Worm (Caenorhabditis elegans) whole organism, L1 larva: ENCODE data around the gene bca-2.

Experiments used
- C16A3.4 ChIP-seq: fragments of 150-350 bp; optimal IDR thresholded peaks from 2 replicates; lab custom pipeline; 2014; ENCODE audit warnings: missing biosample characterization, missing genetic modification characterization
- F16B12.6 ChIP-seq: fragments of 150-350 bp; optimal IDR thresholded peaks from 2 replicates; lab custom pipeline; 2014; ENCODE audit warnings: missing biosample characterization, missing genetic modification characterization
- Y116A8C.19 ChIP-seq: sonication (generic microtip); optimal IDR thresholded peaks from 2 replicates; lab custom pipeline; 2016; ENCODE audit warnings: missing compliant biosample characterization, missing genetic modification characterization, borderline replicate concordance
- aha-1 ChIP-seq: fragments of 150-350 bp; optimal IDR thresholded peaks from 2 replicates; lab custom pipeline; 2014; ENCODE audit warnings: missing biosample characterization, missing genetic modification characterization
- blmp-1 ChIP-seq: fragments of 150-350 bp; optimal IDR thresholded peaks from 2 replicates; lab custom pipeline; 2014; ENCODE audit warnings: missing biosample characterization, missing genetic modification characterization
- ceh-8 ChIP-seq: fragments of 200-800 bp; sonication (Bioruptor generic); optimal IDR thresholded peaks from 2 replicates; lab custom pipeline; 2018; ENCODE audit warnings: mild to moderate bottlenecking, missing genetic modification characterization, moderate library complexity, missing compliant biosample characterization
- ceh-82 ChIP-seq, 3 experiments: fragments of 150-350 bp in 1 of 3; sonication (generic microtip) in 2 of 3; optimal IDR thresholded peaks; 2 replicates each; lab custom pipeline; 2014 to 2017; ENCODE audit warnings: missing biosample characterization in 3 of 3, missing genetic modification characterization in 3 of 3
- ceh-90 ChIP-seq: sonication (generic microtip); optimal IDR thresholded peaks from 2 replicates; lab custom pipeline; 2016; ENCODE audit warnings: missing genetic modification characterization, missing compliant biosample characterization
- ces-1 ChIP-seq: fragments of 150-350 bp; optimal IDR thresholded peaks from 2 replicates; lab custom pipeline; 2014; ENCODE audit warnings: missing biosample characterization, missing genetic modification reagents, missing genetic modification characterization
- efl-1 ChIP-seq, 4 experiments: fragments of 150-350 bp; optimal IDR thresholded peaks in 3 of 4; peaks in 1 of 4; 1 replicate in 1 of 4; 2 replicates in 3 of 4; lab custom pipeline; 2014; ENCODE audit warnings: missing biosample characterization in 2 of 4, missing genetic modification characterization in 2 of 4, missing genetic modification reagents in 2 of 4
- efl-3 ChIP-seq: fragments of 200-800 bp; sonication (Bioruptor generic); optimal IDR thresholded peaks from 2 replicates; lab custom pipeline; 2018; ENCODE audit warnings: mild to moderate bottlenecking, missing genetic modification characterization, missing compliant biosample characterization
- egl-13 ChIP-seq: sonication (generic microtip); optimal IDR thresholded peaks from 2 replicates; lab custom pipeline; 2016; ENCODE audit warnings: missing genotype, missing genetic modification reagents, missing genetic modification characterization, missing compliant biosample characterization
- elt-2 ChIP-seq: sonication (generic microtip); optimal IDR thresholded peaks from 2 replicates; lab custom pipeline; 2016; ENCODE audit warnings: missing genetic modification characterization, mild to moderate bottlenecking, inconsistent platforms, missing compliant biosample characterization, missing genetic modification reagents
- fkh-4 ChIP-seq: sonication (generic microtip); optimal IDR thresholded peaks from 2 replicates; lab custom pipeline; 2016; ENCODE audit warnings: missing compliant biosample characterization, missing genetic modification characterization, borderline replicate concordance
- hlh-17 ChIP-seq: fragments of 200-800 bp; sonication (Bioruptor generic); optimal IDR thresholded peaks from 2 replicates; lab custom pipeline; 2018; ENCODE audit warnings: missing genetic modification characterization, mild to moderate bottlenecking, missing compliant biosample characterization, moderate library complexity, borderline replicate concordance
- hlh-4 ChIP-seq: sonication (generic microtip); optimal IDR thresholded peaks from 2 replicates; lab custom pipeline; 2016; ENCODE audit warnings: mild to moderate bottlenecking, missing genetic modification characterization, missing compliant biosample characterization
- irx-1 ChIP-seq: sonication (generic microtip); optimal IDR thresholded peaks from 2 replicates; lab custom pipeline; 2016; ENCODE audit warnings: missing genetic modification characterization, missing compliant biosample characterization
- lin-13 ChIP-seq: fragments of 150-350 bp; optimal IDR thresholded peaks from 2 replicates; lab custom pipeline; 2014; ENCODE audit warnings: missing biosample characterization, missing genetic modification reagents, missing genetic modification characterization
- lin-14 ChIP-seq: fragments of 200-800 bp; sonication (Bioruptor generic); optimal IDR thresholded peaks from 2 replicates; lab custom pipeline; 2018; ENCODE audit warnings: mild to moderate bottlenecking, missing genetic modification characterization, moderate library complexity, missing compliant biosample characterization
- lin-15B ChIP-seq: fragments of 150-350 bp; sonication (generic microtip); optimal IDR thresholded peaks from 3 replicates; lab custom pipeline; 2014; ENCODE audit warnings: missing biosample characterization, missing genetic modification characterization
- mdl-1 ChIP-seq, 2 experiments: fragments of 150-350 bp; optimal IDR thresholded peaks; 2 replicates each; lab custom pipeline; 2014 to 2017; ENCODE audit warnings: missing biosample characterization in 2 of 2, missing genetic modification characterization in 2 of 2, inconsistent platforms in 1 of 2
- mep-1 ChIP-seq: fragments of 150-350 bp; optimal IDR thresholded peaks from 2 replicates; lab custom pipeline; 2014; ENCODE audit warnings: missing biosample characterization, missing genetic modification characterization
- nhr-20 ChIP-seq: sonication (generic microtip); optimal IDR thresholded peaks from 2 replicates; lab custom pipeline; 2016; ENCODE audit warnings: mild to moderate bottlenecking, missing genetic modification characterization, missing compliant biosample characterization
- nhr-28 ChIP-seq: fragments of 150-350 bp; optimal IDR thresholded peaks from 2 replicates; lab custom pipeline; 2014; ENCODE audit warnings: missing biosample characterization, missing genetic modification characterization
- nhr-47 ChIP-seq: sonication (generic microtip); optimal IDR thresholded peaks from 2 replicates; lab custom pipeline; 2016; ENCODE audit warnings: mild to moderate bottlenecking, missing genetic modification characterization, moderate library complexity, missing compliant biosample characterization
- nhr-71 ChIP-seq: sonication (generic microtip); optimal IDR thresholded peaks from 2 replicates; lab custom pipeline; 2016; ENCODE audit warnings: mild to moderate bottlenecking, missing genetic modification characterization, moderate library complexity, missing compliant biosample characterization
- nhr-85 ChIP-seq: sonication (generic microtip); peaks from one replicate; lab custom pipeline; 2016; ENCODE audit warnings: missing genetic modification characterization, inconsistent platforms, missing compliant biosample characterization
- nhr-90 ChIP-seq: sonication (generic microtip); optimal IDR thresholded peaks from 2 replicates; lab custom pipeline; 2016; ENCODE audit warnings: mild to moderate bottlenecking, missing genetic modification characterization, missing compliant biosample characterization; ENCODE audit not compliant: poor library complexity
- pax-3 ChIP-seq: fragments of 200-800 bp; sonication (Bioruptor generic); optimal IDR thresholded peaks from 2 replicates; lab custom pipeline; 2018; ENCODE audit warnings: mild to moderate bottlenecking, missing genetic modification characterization, moderate library complexity, missing compliant biosample characterization
- pqm-1 ChIP-seq: sonication (generic microtip); optimal IDR thresholded peaks from 3 replicates; lab custom pipeline; 2017; ENCODE audit warnings: missing biosample characterization, missing genetic modification characterization
- rnt-1 ChIP-seq: sonication (generic microtip); optimal IDR thresholded peaks from 2 replicates; lab custom pipeline; 2016; ENCODE audit warnings: mild to moderate bottlenecking, missing genetic modification characterization, moderate library complexity, missing compliant biosample characterization
- skn-1 ChIP-seq: fragments of 150-350 bp; optimal IDR thresholded peaks from 2 replicates; lab custom pipeline; 2014; ENCODE audit warnings: missing biosample characterization, missing genetic modification characterization
- snu-23 ChIP-seq: sonication (generic microtip); optimal IDR thresholded peaks from 2 replicates; lab custom pipeline; 2016; ENCODE audit warnings: missing genetic modification characterization, missing compliant biosample characterization
- sox-4 ChIP-seq: sonication (generic microtip); optimal IDR thresholded peaks from 2 replicates; lab custom pipeline; 2016; ENCODE audit warnings: missing genetic modification characterization, missing compliant biosample characterization
- sptf-1 ChIP-seq: fragments of 150-350 bp; optimal IDR thresholded peaks from 2 replicates; lab custom pipeline; 2014; ENCODE audit warnings: missing biosample characterization, missing genetic modification characterization
- sup-37 ChIP-seq: fragments of 200-800 bp; sonication (Bioruptor generic); optimal IDR thresholded peaks from 2 replicates; lab custom pipeline; 2018; ENCODE audit warnings: mild to moderate bottlenecking, missing genetic modification characterization, missing compliant biosample characterization
- unc-30 ChIP-seq: sonication (generic microtip); optimal IDR thresholded peaks from 2 replicates; lab custom pipeline; 2017; ENCODE audit warnings: missing biosample characterization, missing genetic modification characterization
- unc-86 ChIP-seq: sonication (generic microtip); optimal IDR thresholded peaks from 2 replicates; lab custom pipeline; 2016; ENCODE audit warnings: missing genetic modification characterization, missing compliant biosample characterization
- unc-98 ChIP-seq: fragments of 200-800 bp; sonication (Bioruptor generic); IDR thresholded peaks from 2 replicates; pipeline ENCODE4 v1.3.6; 2022; ENCODE audit warnings: missing genetic modification characterization, missing compliant biosample characterization
- vab-15 ChIP-seq: sonication (generic microtip); optimal IDR thresholded peaks from 2 replicates; lab custom pipeline; 2017; ENCODE audit warnings: missing genotype, mild to moderate bottlenecking, missing genetic modification characterization, missing compliant biosample characterization
- xbp-1 ChIP-seq: sonication (generic microtip); optimal IDR thresholded peaks from 2 replicates; lab custom pipeline; 2016; ENCODE audit warnings: missing genetic modification characterization, missing compliant biosample characterization
- zip-4 ChIP-seq: fragments of 200-800 bp; sonication (Bioruptor generic); optimal IDR thresholded peaks from 2 replicates; lab custom pipeline; 2018; ENCODE audit warnings: mild to moderate bottlenecking, missing genetic modification characterization, moderate library complexity, missing compliant biosample characterization
- ztf-11 ChIP-seq, 2 experiments: sonication (generic microtip); optimal IDR thresholded peaks; 2 replicates each; lab custom pipeline; 2016 to 2017; ENCODE audit warnings: missing genetic modification characterization in 2 of 2, missing biosample characterization in 1 of 2, missing compliant biosample characterization in 1 of 2
- ztf-4 ChIP-seq: fragments of 150-350 bp; optimal IDR thresholded peaks from 2 replicates; lab custom pipeline; 2014; ENCODE audit warnings: missing biosample characterization, missing genetic modification characterization

bca-2 gene

DNA sequence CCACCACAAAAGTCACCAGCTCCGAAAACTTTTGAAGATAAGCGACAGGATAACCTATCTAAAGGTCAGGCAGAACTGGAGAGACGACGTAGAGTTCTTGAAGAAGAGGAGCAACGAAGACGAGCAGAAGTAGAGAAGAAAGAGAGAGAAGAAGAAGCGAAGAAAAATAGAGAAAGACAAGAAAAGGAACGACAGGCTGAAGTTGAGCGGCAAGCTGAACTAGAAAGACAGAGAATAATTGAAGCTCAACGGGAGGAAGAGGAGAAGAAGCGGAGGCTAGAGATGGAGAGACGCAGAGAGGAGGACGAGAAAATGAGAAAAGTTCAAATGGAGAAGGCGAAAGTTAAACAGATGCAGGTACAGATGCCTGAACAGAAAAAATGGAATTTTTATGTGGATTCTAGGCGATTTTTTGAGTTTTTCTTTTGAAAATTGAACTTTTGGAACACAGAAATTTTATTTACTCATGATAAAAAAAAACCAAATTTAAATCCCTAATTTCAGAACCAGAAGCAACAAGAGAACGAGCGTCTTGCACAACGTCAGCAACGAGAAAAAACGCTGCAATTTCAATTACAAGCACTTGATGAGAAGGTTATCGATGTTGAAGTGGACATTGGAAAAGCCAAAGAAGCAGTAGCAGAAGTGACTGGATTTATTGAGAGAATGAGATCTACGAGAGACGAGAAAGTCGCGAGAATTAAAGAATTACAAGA lies 21.2 kb upstream of the bca-2 start:
- peak in 1 of 2 experiments; percentile 16 for TF ChIP-seq efl-1 (optimal IDR thresholded peaks at IDR 0.05; lab: Kevin White, UChicago)
- TF ChIP-seq efl-1 (GFP tag; optimal IDR thresholded peaks at IDR 0.05 in 1 of 2; lab: Kevin White, UChicago) = peak in 1 of 2 experiments; percentile 74
- no peak for TF ChIP-seq Y116A8C.19 (tag; lab: Kevin White, UChicago)
- TF ChIP-seq, all 84 proteins: peak for 1

- TF ChIP-seq zip-4 = no peak
- TF ChIP-seq lin-14 = peak; percentile 26
- 0 out of 2 replicates have a peak, but pooled peaks have one; percentile 7 for TF ChIP-seq unc-98 (GFP tag; lab: Robert Waterston, UW)
- TF ChIP-seq pax-3 (tag; lab: Kevin White, UChicago) = no peak
- TF ChIP-seq, all 84 proteins: peak for 2
Observed at ce11 chrIV:17118987-17119732, 19.1 kb upstream of the bca-2 start, which contains the start of gene itsn-1. TSS of gene itsn-1 (plus strand) at chrIV:17119682.

DNA sequence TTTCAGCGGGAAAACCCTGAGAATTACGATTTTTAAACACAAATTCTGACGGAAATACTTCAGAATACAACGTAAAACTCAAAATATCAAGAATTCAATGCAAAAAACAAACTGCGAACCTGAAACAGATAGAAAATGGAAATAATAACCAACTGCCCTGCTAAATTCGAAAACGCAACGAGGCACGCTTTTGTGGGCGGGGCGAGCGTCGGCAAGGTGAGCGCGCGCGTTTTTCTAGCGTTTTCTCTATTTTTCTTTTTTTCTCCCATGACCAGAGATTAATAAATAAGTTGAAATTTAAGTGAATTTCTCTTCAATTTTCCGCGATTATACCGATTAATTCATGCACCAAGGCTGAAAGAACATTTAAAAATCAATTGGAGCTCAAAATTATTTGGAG lies 18.5 kb upstream of the bca-2 start, which contains the start of gene uaf-2:
TSS of gene uaf-2 (minus strand) at position 183 of the 400 bp plus-strand sequence.
- TF ChIP-seq sox-4 (tag; lab: Kevin White, UChicago) (no peak), blmp-1 (tag; lab: Kevin White, UChicago) (peak; percentile 26), hlh-17 (GFP tag; lab: Kevin White, UChicago) (no peak), ceh-82 (tag; optimal IDR thresholded peaks at IDR 0.05; lab: Kevin White, UChicago) (peak in 2 of 3 experiments; percentile 16 to 43), pax-3 (tag; lab: Kevin White, UChicago) (no peak), ceh-90 (no peak), nhr-47 (tag; lab: Kevin White, UChicago) (peak; percentile 41), C16A3.4 (tag; lab: Kevin White, UChicago) (peak; percentile 33), hlh-4 (no peak), mdl-1 (tag; optimal IDR thresholded peaks at IDR 0.05; lab: Kevin White, UChicago) (peak in 1 of 2 experiments; percentile 17), fkh-4 (tag; lab: Kevin White, UChicago) (no peak), skn-1 (tag; lab: Kevin White, UChicago) (peak; percentile 10), sptf-1 (tag; lab: Kevin White, UChicago) (no peak), unc-86 (tag; lab: Kevin White, UChicago) (no peak), nhr-20 (peak; percentile 28), xbp-1 (tag; lab: Kevin White, UChicago) (peak; percentile 0), unc-30 (tag; lab: Kevin White, UChicago) (no peak), ces-1 (GFP tag; lab: Kevin White, UChicago) (no peak), efl-3 (GFP tag; lab: Kevin White, UChicago) (no peak), nhr-28 (tag; lab: Kevin White, UChicago) (no peak), efl-1 (optimal IDR thresholded peaks at IDR 0.05; lab: Kevin White, UChicago) (peak; percentile 42 to 48), efl-1 (GFP tag; optimal IDR thresholded peaks at IDR 0.05 in 1 of 2; lab: Kevin White, UChicago) (peak; percentile 39 to 91), sup-37 (GFP tag; lab: Kevin White, UChicago) (no peak), aha-1 (tag; lab: Kevin White, UChicago) (no peak), lin-15B (tag; lab: Kevin White, UChicago) (peak; percentile 7), F16B12.6 (tag; lab: Kevin White, UChicago) (peak; percentile 6), ztf-11 (tag; optimal IDR thresholded peaks at IDR 0.05; lab: Kevin White, UChicago) (no peak), nhr-85 (no peak), egl-13 (tag; lab: Kevin White, UChicago) (no peak), irx-1 (tag; lab: Kevin White, UChicago) (no peak), mep-1 (tag; lab: Kevin White, UChicago) (peak; percentile 18), elt-2 (tag; lab: Kevin White, UChicago) (no peak), rnt-1 (tag; lab: Kevin White, UChicago) (peak; percentile 60), nhr-90 (peak; percentile 5), pqm-1 (tag; lab: Kevin White, UChicago) (no peak), lin-13 (no peak), ceh-8 (GFP tag; lab: Kevin White, UChicago) (no peak), vab-15 (no peak), ztf-4 (tag; lab: Kevin White, UChicago) (no peak), Y116A8C.19 (tag; lab: Kevin White, UChicago) (no peak), snu-23 (GFP tag; lab: Kevin White, UChicago) (peak; percentile 51), nhr-71 (tag; lab: Kevin White, UChicago) (peak; percentile 46)
